Worm (Caenorhabditis elegans): Measurements from ENCODE around the gene pmk-1.

pmk-1 gene

DNA sequence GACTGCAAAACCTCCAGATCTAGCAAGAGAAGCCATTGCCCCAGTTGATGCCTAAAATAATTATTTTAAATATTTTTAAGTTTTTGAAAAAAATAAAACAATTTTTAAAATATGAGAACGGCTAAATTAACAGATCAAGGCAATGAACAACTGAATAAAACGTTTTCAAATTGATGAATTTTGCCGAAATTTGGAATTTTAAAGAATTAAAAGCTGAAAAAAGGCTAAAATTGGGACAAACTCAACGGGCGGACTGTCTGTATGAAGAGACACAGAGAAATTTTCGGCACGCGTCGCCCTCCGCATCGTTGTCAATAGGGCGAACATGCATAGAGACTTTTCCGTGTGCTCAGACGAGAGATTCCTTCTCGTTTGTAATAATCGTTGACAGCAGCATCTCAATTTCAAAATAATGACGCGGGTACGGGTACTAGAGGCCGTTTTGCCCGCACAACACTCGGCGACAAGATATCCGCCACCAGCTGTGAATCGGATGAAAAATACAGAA is 12.5 kb upstream of the pmk-1 start, which contains the start of the genes isp-1 and islo-1:
Gene isp-1, minus strand, starts transcription at position 51 of the 508 bp plus-strand sequence.
Gene islo-1, plus strand, starts transcription at position 385 of the 508 bp plus-strand sequence.
- no peak for TF ChIP-seq unc-62 (GFP tag; optimal IDR thresholded peaks at IDR 0.05)

DNA sequence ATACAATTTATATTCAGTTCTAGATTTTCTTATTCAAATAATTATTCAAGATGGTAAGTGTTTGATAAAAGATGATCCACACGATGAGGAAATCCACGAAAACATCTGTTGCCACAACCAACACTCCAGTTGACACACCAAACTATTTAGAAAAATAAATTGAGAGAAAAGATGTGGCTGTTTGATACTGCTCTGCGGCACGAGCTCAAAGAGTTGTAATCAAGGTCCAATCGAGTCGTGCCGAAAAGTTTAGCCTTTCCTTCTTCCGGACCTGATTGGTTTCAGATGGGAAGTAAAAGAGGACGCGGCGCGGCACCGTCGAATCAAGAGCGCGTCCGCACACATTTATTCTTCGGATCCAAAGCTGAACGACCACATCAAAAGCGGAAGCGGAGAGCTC is 12.0 kb upstream of the pmk-1 start:
- TF ChIP-seq unc-62 (GFP tag; optimal IDR thresholded peaks at IDR 0.05), result no peak

DNA sequence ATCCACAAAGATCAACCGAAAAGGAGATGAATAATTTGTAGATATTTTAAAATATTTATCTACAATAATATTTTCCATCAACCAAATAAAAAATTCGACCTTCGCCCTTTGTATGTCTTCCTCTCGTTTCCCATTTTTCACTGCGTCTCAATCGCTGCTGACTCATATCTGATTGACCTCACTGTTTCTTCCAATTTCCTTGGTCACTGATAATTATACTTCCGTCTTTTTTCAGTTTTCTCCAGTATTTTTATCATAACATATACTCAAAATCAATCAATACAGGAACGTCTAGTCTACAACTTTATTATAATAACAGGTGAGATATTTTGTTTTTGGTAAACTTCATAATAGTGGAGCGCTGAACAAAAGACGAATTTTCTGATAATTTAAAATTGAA is 9.6 kb upstream of the pmk-1 start, which contains the start of gene pmk-3:
Gene pmk-3, plus strand, starts transcription at position 236 of the 400 bp plus-strand sequence.
- no peak for TF ChIP-seq unc-62 (GFP tag; optimal IDR thresholded peaks at IDR 0.05)

DNA sequence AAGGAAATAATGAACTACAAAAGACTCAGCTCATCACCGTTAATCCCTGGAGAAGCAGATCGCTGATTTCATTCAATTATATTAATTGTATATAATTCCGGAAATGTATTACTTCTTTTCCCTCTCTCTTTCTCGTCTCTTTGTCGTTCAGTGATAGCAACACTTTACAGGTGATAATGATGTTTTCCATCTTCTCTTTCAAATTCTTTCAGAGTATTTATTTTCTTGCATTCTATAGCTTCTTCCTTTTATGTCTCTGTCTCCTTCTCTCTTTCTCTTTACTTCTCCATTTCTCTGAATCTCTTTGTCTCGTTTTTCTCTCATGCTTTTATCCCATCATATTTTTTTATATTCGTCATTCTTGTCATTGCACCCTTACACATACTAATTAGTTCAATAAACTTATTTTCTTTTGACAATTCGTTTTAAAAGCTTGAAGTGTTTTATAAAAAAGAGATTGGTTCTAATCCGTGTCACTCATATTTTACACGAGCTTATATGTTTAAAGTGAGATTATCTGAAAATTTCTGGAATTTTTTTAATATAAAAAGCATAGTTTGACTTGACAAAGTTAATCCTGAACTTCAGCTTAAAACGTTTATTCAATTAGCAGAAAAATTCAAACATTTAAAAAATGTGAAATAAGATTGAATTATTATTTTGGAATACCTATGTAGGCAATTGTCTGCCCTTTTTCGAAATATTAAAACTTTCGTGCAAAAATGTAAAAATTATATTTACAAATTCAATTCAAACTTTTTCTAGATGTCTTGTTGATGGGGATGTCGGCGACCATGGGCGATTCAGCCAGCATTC is 5.7 kb upstream of the pmk-1 start, which contains the start of gene pmk-2:
Gene pmk-2, plus strand, starts transcription at position 766 of the 816 bp plus-strand sequence.
- TF ChIP-seq unc-62 (GFP tag; optimal IDR thresholded peaks at IDR 0.05), result no peak

DNA sequence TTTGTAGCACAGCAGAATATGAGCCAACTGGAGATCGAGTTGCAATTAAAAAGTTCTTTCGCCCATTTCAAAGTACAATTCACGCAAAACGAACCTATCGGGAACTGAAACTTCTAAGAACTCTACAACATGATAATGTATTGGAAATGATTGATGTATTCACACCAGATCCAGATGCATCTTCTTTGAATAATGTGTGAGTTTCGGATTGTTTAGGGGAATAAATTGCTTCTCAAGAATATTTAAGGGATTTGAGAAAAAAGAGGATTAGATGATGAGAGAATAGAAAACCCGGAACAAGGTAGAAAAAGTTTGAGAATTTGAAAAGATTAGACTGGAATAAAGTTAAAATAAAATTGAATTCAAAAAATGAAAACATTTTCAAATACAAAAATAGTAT is 4.3 kb upstream of the pmk-1 start:
- no peak for TF ChIP-seq unc-62 (GFP tag; optimal IDR thresholded peaks at IDR 0.05)

DNA sequence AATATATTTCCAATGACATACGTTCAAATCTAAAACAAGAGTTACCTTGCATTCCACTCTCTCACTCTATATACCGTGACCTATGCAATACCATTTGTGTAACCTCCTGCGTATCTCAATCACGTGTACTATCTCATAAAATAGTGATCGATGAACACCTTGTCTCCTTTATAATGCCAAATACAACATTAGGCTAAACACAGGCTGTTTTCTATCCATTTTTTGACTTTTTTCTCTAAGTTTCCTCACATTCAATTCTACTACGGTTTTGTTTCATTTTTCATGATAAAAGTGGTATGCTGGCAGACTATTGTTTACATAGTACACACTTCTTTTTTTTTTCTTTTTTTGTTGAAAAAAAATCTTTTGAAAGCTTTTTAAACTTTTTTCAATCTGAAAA is 2.3 kb upstream of the pmk-1 start:
- no peak for TF ChIP-seq unc-62 (GFP tag; optimal IDR thresholded peaks at IDR 0.05)

DNA sequence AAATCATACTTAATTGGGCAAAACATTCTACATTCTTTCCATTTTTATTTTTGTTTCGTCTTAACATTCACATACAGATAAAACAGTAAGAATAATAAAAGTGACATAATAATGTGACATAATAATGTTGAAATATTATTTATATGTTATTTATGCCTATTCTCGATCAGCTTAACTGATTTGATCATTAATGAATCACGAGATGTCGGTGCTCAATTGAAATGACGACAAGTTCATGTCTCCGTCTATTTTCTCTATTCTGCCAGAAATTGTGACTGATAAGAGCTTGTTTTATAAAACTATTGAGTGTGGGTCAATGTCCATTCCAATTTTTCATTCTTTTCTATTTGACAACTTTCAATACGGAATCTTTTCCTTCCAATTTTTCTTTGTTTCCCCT is 3.1 kb downstream of the pmk-1 start:
- TF ChIP-seq unc-62 (GFP tag; optimal IDR thresholded peaks at IDR 0.05), result no peak

DNA sequence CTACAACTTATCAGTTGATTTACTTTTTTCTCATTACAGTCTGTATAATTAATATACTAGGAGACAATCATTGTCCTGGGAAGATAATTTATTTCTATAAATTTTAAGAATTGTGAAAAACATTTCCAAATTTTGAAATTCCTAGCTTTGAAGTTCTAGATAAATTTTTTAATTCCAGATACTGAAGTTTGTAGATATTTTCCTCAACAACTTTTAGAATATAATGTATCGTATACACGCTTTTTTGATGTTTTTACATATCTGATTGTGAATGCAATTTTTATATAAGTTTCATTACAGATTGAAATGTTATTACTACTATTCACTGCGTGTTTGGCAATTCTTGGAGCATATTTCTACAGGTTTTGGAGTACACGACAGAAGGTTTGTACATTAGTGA is 3.6 kb downstream of the pmk-1 start, which contains the start of gene faah-2:
Gene faah-2, plus strand, starts transcription at position 301 of the 400 bp plus-strand sequence.
- TF ChIP-seq unc-62 (GFP tag; optimal IDR thresholded peaks at IDR 0.05), result no peak

DNA sequence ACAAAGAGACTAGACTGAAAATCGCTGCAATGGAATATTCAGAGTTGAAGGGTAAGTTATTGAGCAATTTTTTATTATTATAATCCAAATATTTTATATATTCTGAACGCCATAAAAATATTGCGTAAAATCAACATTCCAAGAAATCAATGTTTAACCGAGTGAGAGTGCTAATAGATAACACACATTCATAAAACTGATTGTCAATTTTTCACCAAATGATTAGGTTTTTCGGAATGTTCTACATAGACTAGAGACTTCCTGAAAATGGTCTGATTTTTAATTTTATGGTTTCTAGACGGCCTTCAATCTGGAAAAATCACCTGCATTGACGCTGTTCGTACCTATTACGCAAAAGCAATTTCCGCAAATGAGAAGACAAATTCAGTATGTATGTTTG is 4.1 kb downstream of the pmk-1 start:
- TF ChIP-seq unc-62 (GFP tag; optimal IDR thresholded peaks at IDR 0.05), result no peak

DNA sequence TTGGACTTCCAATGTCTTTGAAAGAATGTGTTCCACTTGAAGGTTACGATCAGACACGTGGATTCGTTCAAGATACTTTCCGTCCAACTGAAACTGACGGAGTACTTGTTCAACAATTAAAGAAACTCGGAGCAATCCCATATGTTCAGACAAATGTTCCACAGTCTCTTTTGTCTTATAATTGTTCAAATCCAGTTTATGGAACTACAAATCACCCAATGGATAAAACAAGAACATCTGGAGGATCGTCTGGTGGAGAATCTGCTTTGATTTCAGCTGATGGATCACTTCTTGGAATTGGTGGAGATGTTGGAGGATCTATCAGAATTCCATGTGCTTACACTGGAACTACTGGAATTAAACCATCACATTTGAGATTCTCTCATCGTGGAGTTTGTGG is 4.6 kb downstream of the pmk-1 start:
- no peak for TF ChIP-seq unc-62 (GFP tag; optimal IDR thresholded peaks at IDR 0.05)

DNA sequence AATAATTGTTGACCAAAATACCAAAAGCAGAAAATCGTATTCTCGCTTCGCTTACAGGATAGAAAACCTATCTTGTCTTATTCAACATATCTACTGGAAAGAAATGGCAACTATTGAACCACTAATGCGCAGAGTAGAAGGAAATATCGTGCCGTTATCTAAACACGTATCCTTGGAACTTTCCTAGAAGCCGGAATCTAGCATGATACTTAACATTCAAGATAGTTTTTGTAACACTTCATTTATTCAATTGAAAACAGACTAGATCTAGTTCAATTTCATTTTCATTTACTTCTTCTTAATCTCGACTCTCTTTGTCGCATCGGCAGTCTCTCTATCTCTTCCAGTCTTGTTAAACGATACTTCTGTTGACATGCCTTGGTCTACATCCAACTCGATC is 6.4 kb downstream of the pmk-1 start:
- no peak for TF ChIP-seq unc-62 (GFP tag; optimal IDR thresholded peaks at IDR 0.05)

DNA sequence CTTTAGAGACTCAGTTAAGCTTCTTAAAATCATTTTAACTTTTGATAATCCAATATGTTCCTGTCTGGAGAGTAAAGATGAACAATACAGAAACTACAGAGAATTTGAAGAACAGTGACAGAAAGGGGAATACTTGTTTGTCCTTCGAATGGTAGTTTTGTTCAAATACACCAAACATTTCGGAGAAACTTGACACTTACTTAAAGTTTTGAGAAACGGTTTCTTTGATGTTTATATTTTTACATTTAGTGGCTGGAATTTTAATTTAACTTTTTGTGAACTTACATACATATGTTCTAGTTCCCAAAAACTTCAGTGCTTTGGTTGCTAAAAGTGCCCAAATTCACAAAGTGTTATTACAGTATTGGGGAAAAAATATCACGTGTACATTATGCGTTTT is 8.6 kb downstream of the pmk-1 start, which contains the start of gene B0218.5:
Gene B0218.5, minus strand, starts transcription at position 101 of the 400 bp plus-strand sequence.
- TF ChIP-seq unc-62 (GFP tag; optimal IDR thresholded peaks at IDR 0.05), result no peak

DNA sequence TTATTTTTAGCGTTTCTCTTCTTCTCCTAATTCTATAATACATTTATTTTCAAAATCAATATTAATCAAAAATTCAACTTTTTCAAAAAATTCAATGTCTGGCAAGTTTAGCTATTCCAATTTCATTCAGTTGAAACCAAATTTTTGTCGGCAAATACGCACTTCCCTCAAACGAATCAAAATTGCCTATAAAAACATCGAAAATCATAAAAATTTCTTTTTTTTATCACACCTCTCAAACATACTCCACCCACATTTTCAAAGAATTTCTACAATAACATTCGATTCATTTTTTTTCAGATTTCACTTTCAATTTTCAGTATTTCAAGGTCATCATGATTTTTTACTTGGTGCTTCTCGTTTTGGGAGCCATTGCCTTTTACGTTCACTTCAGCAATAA is 10.5 kb downstream of the pmk-1 start, which contains the start of gene faah-1:
Gene faah-1, plus strand, starts transcription at position 301 of the 400 bp plus-strand sequence.
- no peak for TF ChIP-seq unc-62 (GFP tag; optimal IDR thresholded peaks at IDR 0.05)

DNA sequence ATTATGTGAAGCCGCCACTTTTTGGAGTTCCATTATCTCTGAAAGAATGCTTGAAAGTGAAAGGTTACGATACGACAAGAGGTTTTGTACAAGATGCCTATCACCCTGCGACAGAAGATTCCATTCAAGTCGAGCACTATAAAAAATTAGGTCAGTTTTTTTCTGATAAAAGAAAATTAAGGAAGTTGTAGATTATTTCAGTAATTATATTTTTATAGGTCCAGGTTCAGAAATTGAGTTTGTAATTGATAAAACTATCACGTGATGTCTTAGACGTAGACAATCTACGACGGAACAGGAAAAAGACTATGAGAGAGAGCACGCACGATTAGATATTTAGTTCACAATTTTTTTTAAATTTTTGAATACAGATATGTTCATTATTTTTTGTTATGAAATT is 11.4 kb downstream of the pmk-1 start:
- TF ChIP-seq unc-62 (GFP tag; optimal IDR thresholded peaks at IDR 0.05), result no peak

DNA sequence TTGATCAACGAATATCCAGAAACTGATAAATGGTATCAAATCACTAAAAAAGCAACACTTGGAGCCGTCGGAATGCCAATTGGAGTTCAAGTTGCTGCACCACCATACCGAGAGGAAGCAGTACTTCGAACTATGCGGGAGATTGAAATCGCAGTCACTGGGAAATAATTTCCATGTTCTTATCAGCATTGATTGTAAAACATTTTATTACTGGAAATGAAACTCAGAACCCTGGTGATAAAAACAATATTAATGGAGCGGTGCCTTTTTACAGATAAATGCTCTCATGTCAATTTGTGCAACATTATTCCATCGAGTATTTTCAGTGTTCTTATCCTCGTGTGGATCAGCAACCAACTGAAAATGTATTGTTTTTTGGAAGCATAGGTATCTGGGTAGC is 13.2 kb downstream of the pmk-1 start:
- TF ChIP-seq unc-62 (GFP tag; optimal IDR thresholded peaks at IDR 0.05), result no peak

DNA sequence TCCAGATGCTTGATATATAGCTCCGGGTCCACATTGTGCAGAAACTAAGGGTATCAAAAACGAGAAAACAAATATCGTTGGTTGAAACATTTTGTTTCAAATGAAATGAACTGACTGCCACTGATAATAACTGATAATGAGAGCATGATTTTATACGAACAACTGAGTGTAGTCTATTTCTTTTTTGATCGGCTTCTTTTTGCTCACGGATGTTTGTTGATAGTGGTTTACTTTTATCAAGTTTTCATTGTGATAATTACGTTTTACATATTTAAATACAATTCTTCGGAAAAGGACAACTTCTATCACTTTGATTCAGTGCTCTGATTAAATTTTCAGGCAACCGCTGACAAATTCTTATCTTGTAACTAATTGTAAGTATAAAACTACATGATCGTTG is 15.1 kb downstream of the pmk-1 start, which contains the start of gene clec-51:
Gene clec-51, minus strand, starts transcription at position 114 of the 400 bp plus-strand sequence.
- no peak for TF ChIP-seq unc-62 (GFP tag; optimal IDR thresholded peaks at IDR 0.05)

DNA sequence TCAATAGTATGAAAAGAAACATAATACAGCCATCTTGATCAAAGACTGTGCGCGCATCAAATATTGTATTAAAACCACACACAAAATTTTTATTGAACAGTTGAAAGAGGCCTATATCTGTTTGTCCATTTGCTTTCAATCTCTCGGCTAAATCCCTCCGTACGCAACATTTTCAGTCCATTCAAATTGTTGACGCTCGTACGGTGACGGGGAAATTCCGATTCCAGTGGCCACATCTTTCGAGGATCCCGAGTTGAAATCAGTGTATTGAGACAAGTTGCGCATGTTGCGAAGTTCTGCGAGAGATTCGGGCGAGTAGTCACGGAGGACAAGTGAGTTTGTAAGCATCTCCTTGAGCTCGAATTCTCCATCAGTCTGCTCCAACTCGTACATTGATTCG is 15.9 kb downstream of the pmk-1 start:
- TF ChIP-seq unc-62 (GFP tag; optimal IDR thresholded peaks at IDR 0.05), result no peak

Measured in whole organism, dauer.